Fruit fly (Drosophila melanogaster): Measurements from ENCODE around the gene CG8219.

The CG8219 gene

dm6 chr3L:6217806-6218205 lies 17.5 kb downstream of the CG8219 start, which contains the start of gene LanA (continued):
- TF ChIP-seq aop (GFP tag; IDR thresholded peaks at IDR 0.05) (peak; percentile 76; the same call in 1 of the 2 replicates), caup (GFP tag; optimal IDR thresholded peaks at IDR 0.05; ENCODE audit: severe bottlenecking) (peak; percentile 32), mld (GFP tag; IDR thresholded peaks at IDR 0.05; ENCODE audit: partially characterized antibody) (no peak), sens (GFP tag) (peak; percentile 67), Atf6 (GFP tag; IDR thresholded peaks at IDR 0.05) (peak; percentile 44; the same call in 1 of the 2 replicates), her (GFP tag; optimal IDR thresholded peaks at IDR 0.05) (peak; percentile 45), mirr (GFP tag; optimal IDR thresholded peaks at IDR 0.05) (peak; percentile 2), Mes4 (GFP tag; optimal IDR thresholded peaks at IDR 0.05) (no peak), ato (GFP tag; IDR thresholded peaks at IDR 0.05; ENCODE audit: partially characterized antibody) (0 out of 2 replicates have a peak, but pooled peaks have one; percentile 45), z (GFP tag; IDR thresholded peaks at IDR 0.05) (peak; percentile 28; the same call in 1 of the 3 replicates), CG2199 (GFP tag; IDR thresholded peaks at IDR 0.05) (peak; percentile 71; the same call in 2 of the 3 replicates), CG7745 (tag; optimal IDR thresholded peaks at IDR 0.05) (peak; percentile 34), fd102C (GFP tag; optimal IDR thresholded peaks at IDR 0.05) (peak; percentile 60), Hsf (GFP tag; optimal IDR thresholded peaks at IDR 0.05) (no peak), CG6654 (GFP tag; optimal IDR thresholded peaks at IDR 0.05) (no peak), zen (tag; optimal IDR thresholded peaks at IDR 0.05) (no peak), Hr78 (GFP tag; optimal IDR thresholded peaks at IDR 0.05) (no peak), Ravus (GFP tag; IDR thresholded peaks at IDR 0.05) (no peak), CG14710 (tag; optimal IDR thresholded peaks at IDR 0.05) (no peak), Jarid2 (GFP tag; optimal IDR thresholded peaks at IDR 0.05) (peak; percentile 77), CG17568 (GFP tag; optimal IDR thresholded peaks at IDR 0.05) (peak; percentile 44), CG6791 (GFP tag; IDR thresholded peaks at IDR 0.05; ENCODE audit: partially characterized antibody) (peak; percentile 52; the same call in 1 of the 3 replicates), Atf-2 (GFP tag; optimal IDR thresholded peaks at IDR 0.05) (no peak), amos (GFP tag; IDR thresholded peaks at IDR 0.05; ENCODE audit: partially characterized antibody) (peak; percentile 23; the same call in 1 of the 2 replicates), CG34376 (GFP tag; optimal IDR thresholded peaks at IDR 0.05) (peak; percentile 61), Awh (GFP tag; IDR thresholded peaks at IDR 0.05) (peak; percentile 27; the same call in 1 of the 2 replicates), CG33557 (GFP tag; optimal IDR thresholded peaks at IDR 0.05) (peak; percentile 12), CG32532 (GFP tag; IDR thresholded peaks at IDR 0.05) (peak; percentile 27; the same call in 1 of the 2 replicates), sqz (GFP tag; optimal IDR thresholded peaks at IDR 0.05) (no peak), CG7271 (tag; optimal IDR thresholded peaks at IDR 0.05) (peak; percentile 31), CHES-1-like (GFP tag; optimal IDR thresholded peaks at IDR 0.05) (peak; percentile 27), CG17328 (GFP tag; IDR thresholded peaks at IDR 0.05) (peak; percentile 16; the same call in 1 of the 2 replicates), kni (GFP tag; optimal IDR thresholded peaks at IDR 0.05) (no peak), gsb-n (tag; optimal IDR thresholded peaks at IDR 0.05) (peak; percentile 7), CG1647 (GFP tag; optimal IDR thresholded peaks at IDR 0.05) (no peak), fd64A (GFP tag; optimal IDR thresholded peaks at IDR 0.05) (peak; percentile 21), lab (GFP tag; optimal IDR thresholded peaks at IDR 0.05) (peak; percentile 15), pfk (GFP tag; optimal IDR thresholded peaks at IDR 0.05) (peak; percentile 76), E2f1 (GFP tag; IDR thresholded peaks at IDR 0.05) (peak; percentile 46), CG6175 (GFP tag; IDR thresholded peaks at IDR 0.05) (0 out of 3 replicates have a peak, but pooled peaks have one; percentile 8), Meics (GFP tag; optimal IDR thresholded peaks at IDR 0.05) (no peak), CG4707 (GFP tag; optimal IDR thresholded peaks at IDR 0.05) (peak; percentile 7), gce (GFP tag; IDR thresholded peaks at IDR 0.05) (0 out of 3 replicates have a peak, but pooled peaks have one; percentile 46), Nf-YA (GFP tag; IDR thresholded peaks at IDR 0.05) (no peak), sens-2 (GFP tag; IDR thresholded peaks at IDR 0.05) (0 out of 2 replicates have a peak, but pooled peaks have one; percentile 31), yki (optimal IDR thresholded peaks at IDR 0.05) (no peak), bbx (GFP tag; IDR thresholded peaks at IDR 0.05; ENCODE audit: partially characterized antibody) (peak; percentile 61), salm (tag; optimal IDR thresholded peaks at IDR 0.05) (peak; percentile 36), ftz-f1 (GFP tag; optimal IDR thresholded peaks at IDR 0.05) (peak; percentile 2)
